Worm (Caenorhabditis elegans) whole organism, young adult: ENCODE results near the gene vit-5.

Source experiments
- B0035.1 ChIP-seq: sonication (generic microtip); optimal IDR thresholded peaks from 2 replicates; lab custom pipeline; 2016; ENCODE audit warnings: missing genetic modification characterization, mild to moderate bottlenecking, missing compliant biosample characterization, missing genotype, missing genetic modification reagents
- C17E4.6 ChIP-seq: fragments of 200-800 bp; sonication (Bioruptor generic); IDR thresholded peaks from 2 replicates; pipeline ENCODE4 v1.3.6; 2022; ENCODE audit warnings: missing genetic modification reagents, missing genetic modification characterization, missing compliant biosample characterization
- F10E7.11 ChIP-seq: sonication (generic microtip); optimal IDR thresholded peaks from 2 replicates; lab custom pipeline; 2017; ENCODE audit warnings: mild to moderate bottlenecking, missing genetic modification characterization, moderate library complexity, missing compliant biosample characterization
- F33H1.4 ChIP-seq: fragments of 200-800 bp; sonication (Bioruptor generic); IDR thresholded peaks from 2 replicates; pipeline ENCODE4 v1.3.6; 2022; ENCODE audit warnings: missing genetic modification reagents, missing genetic modification characterization, missing compliant biosample characterization
- F49E8.2 ChIP-seq: sonication (generic microtip); optimal IDR thresholded peaks from 3 replicates; lab custom pipeline; 2017; ENCODE audit warnings: missing genetic modification characterization, mild to moderate bottlenecking, missing compliant biosample characterization, antibody characterized with exemption, moderate library complexity; ENCODE audit not compliant: insufficient read depth
- F57A8.1 ChIP-seq: fragments of 200-800 bp; sonication (Bioruptor generic); optimal IDR thresholded peaks from 2 replicates; lab custom pipeline; 2018; ENCODE audit warnings: mild to moderate bottlenecking, missing genetic modification characterization, moderate library complexity, missing compliant biosample characterization
- K12H6.12 ChIP-seq: fragments of 200-800 bp; sonication (Bioruptor generic); optimal IDR thresholded peaks from 2 replicates; lab custom pipeline; 2018; ENCODE audit warnings: mild to moderate bottlenecking, missing genetic modification characterization, missing compliant biosample characterization
- T07F8.4 ChIP-seq: sonication (generic microtip); optimal IDR thresholded peaks from 2 replicates; lab custom pipeline; 2016; ENCODE audit warnings: mild to moderate bottlenecking, missing genetic modification characterization, moderate library complexity, missing compliant biosample characterization
- Y67H2A.10 ChIP-seq: fragments of 200-800 bp; sonication (Bioruptor generic); conservative IDR thresholded peaks from 2 replicates; pipeline ENCODE4 v1.3.6; 2022; ENCODE audit warnings: missing genetic modification reagents, missing genetic modification characterization, missing compliant biosample characterization
- Y95B8A.8 ChIP-seq: fragments of 200-800 bp; sonication (Bioruptor generic); IDR thresholded peaks from 2 replicates; pipeline ENCODE4 v1.3.6; 2022; ENCODE audit warnings: missing genetic modification reagents, missing genetic modification characterization, missing compliant biosample characterization
- ama-1 ChIP-seq, 3 experiments: fragments of 150-350 bp in 1 of 3; sonication (generic microtip) in 2 of 3; optimal IDR thresholded peaks; 2 replicates each; lab custom pipeline; 2014 to 2018; ENCODE audit warnings: missing biosample characterization in 2 of 3, missing genetic modification characterization in 2 of 3, missing genetic modification reagents in 2 of 3
- aptf-3 ChIP-seq: fragments of 200-800 bp; sonication (Bioruptor generic); IDR thresholded peaks from 2 replicates; pipeline ENCODE4 v1.3.6; 2022; ENCODE audit warnings: missing genetic modification characterization, missing compliant biosample characterization
- athp-1 ChIP-seq: sonication (generic microtip); optimal IDR thresholded peaks from 2 replicates; lab custom pipeline; 2017; ENCODE audit warnings: mild to moderate bottlenecking, missing genetic modification characterization, missing compliant biosample characterization
- attf-3 ChIP-seq: fragments of 200-800 bp; sonication (Bioruptor generic); conservative IDR thresholded peaks from 2 replicates; pipeline ENCODE4 v1.3.6; 2022; ENCODE audit warnings: missing genetic modification reagents, missing genetic modification characterization, missing compliant biosample characterization
- cebp-1 ChIP-seq, 2 experiments: fragments of 200-800 bp in 1 of 2; sonication (Bioruptor generic) in 1 of 2; sonication (generic microtip) in 1 of 2; IDR thresholded peaks in 1 of 2; optimal IDR thresholded peaks in 1 of 2; 2 replicates each; pipeline versions ENCODE4 v1.3.6 to Lab custom; 2017 to 2022; ENCODE audit warnings: missing compliant biosample characterization in 2 of 2, missing genetic modification characterization in 2 of 2, mild to moderate bottlenecking in 1 of 2, missing genetic modification reagents in 1 of 2, moderate library complexity in 1 of 2
- ceh-100 ChIP-seq: fragments of 200-800 bp; sonication (Bioruptor generic); IDR thresholded peaks from 2 replicates; pipeline ENCODE4 v1.3.6; 2022; ENCODE audit warnings: missing genetic modification reagents, missing genetic modification characterization, missing compliant biosample characterization
- ceh-79 ChIP-seq: sonication (generic microtip); optimal IDR thresholded peaks from 2 replicates; lab custom pipeline; 2017; ENCODE audit warnings: mild to moderate bottlenecking, missing genetic modification characterization, missing compliant biosample characterization
- chd-7 ChIP-seq: sonication (generic microtip); optimal IDR thresholded peaks from 2 replicates; lab custom pipeline; 2016; ENCODE audit warnings: mild to moderate bottlenecking, missing genetic modification characterization, moderate library complexity, missing compliant biosample characterization
- egl-18 ChIP-seq: fragments of 200-800 bp; sonication (Bioruptor generic); IDR thresholded peaks from 2 replicates; pipeline ENCODE4 v1.3.6; 2022; ENCODE audit warnings: missing genetic modification reagents, missing genetic modification characterization, missing compliant biosample characterization
- egl-44 ChIP-seq: fragments of 200-800 bp; sonication (Bioruptor generic); IDR thresholded peaks from 2 replicates; pipeline ENCODE4 v1.3.6; 2022; ENCODE audit warnings: missing genetic modification reagents, missing genetic modification characterization, missing compliant biosample characterization
- egrh-3 ChIP-seq: fragments of 200-800 bp; sonication (Bioruptor generic); IDR thresholded peaks from 2 replicates; pipeline ENCODE4 v1.3.6; 2022; ENCODE audit warnings: missing genetic modification reagents, missing genetic modification characterization, missing compliant biosample characterization
- him-1 ChIP-seq: sonication (generic microtip); optimal IDR thresholded peaks from 2 replicates; lab custom pipeline; 2016; ENCODE audit warnings: missing genotype, missing genetic modification reagents, missing genetic modification characterization, missing compliant biosample characterization
- let-607 ChIP-seq, 2 experiments: fragments of 200-800 bp in 1 of 2; sonication (Bioruptor generic) in 1 of 2; sonication (generic microtip) in 1 of 2; optimal IDR thresholded peaks; 2 replicates each; lab custom pipeline; 2016 to 2018; ENCODE audit warnings: mild to moderate bottlenecking in 2 of 2, missing compliant biosample characterization in 2 of 2, missing genetic modification characterization in 2 of 2, moderate library complexity in 2 of 2, missing genotype in 1 of 2
- lsl-1 ChIP-seq: fragments of 200-800 bp; sonication (Bioruptor generic); optimal IDR thresholded peaks from 2 replicates; lab custom pipeline; 2018; ENCODE audit warnings: mild to moderate bottlenecking, missing genetic modification characterization, moderate library complexity, missing compliant biosample characterization
- lsy-27 ChIP-seq: sonication (generic microtip); optimal IDR thresholded peaks from 2 replicates; lab custom pipeline; 2017; ENCODE audit warnings: missing genetic modification characterization, mild to moderate bottlenecking, missing compliant biosample characterization, antibody characterized with exemption, missing genotype, borderline replicate concordance; ENCODE audit not compliant: insufficient read depth
- madf-6 ChIP-seq: fragments of 200-800 bp; sonication (Bioruptor generic); IDR thresholded peaks from 2 replicates; pipeline ENCODE4 v1.3.6; 2022; ENCODE audit warnings: missing genetic modification reagents, missing genetic modification characterization, missing compliant biosample characterization
- mcd-1 ChIP-seq: fragments of 200-800 bp; sonication (Bioruptor generic); IDR thresholded peaks from 2 replicates; pipeline ENCODE4 v1.3.6; 2022; ENCODE audit warnings: missing genetic modification reagents, missing genetic modification characterization, missing compliant biosample characterization
- mes-4 ChIP-seq: sonication (generic microtip); optimal IDR thresholded peaks from 2 replicates; lab custom pipeline; 2016; ENCODE audit warnings: missing genotype, missing genetic modification characterization, missing compliant biosample characterization
- nhr-179 ChIP-seq: sonication (generic microtip); optimal IDR thresholded peaks from 2 replicates; lab custom pipeline; 2016; ENCODE audit warnings: mild to moderate bottlenecking, missing genetic modification characterization, missing compliant biosample characterization
- rec-8 ChIP-seq, 2 experiments: sonication (generic microtip); optimal IDR thresholded peaks; 2 replicates each; lab custom pipeline; 2016; ENCODE audit warnings: mild to moderate bottlenecking in 2 of 2, missing genetic modification characterization in 2 of 2, missing genetic modification reagents in 2 of 2, missing genotype in 2 of 2, missing biosample characterization in 1 of 2, missing compliant biosample characterization in 1 of 2, moderate library complexity in 1 of 2
- repo-1 ChIP-seq: sonication (generic microtip); optimal IDR thresholded peaks from 2 replicates; lab custom pipeline; 2017; ENCODE audit warnings: mild to moderate bottlenecking, missing genetic modification characterization, missing compliant biosample characterization
- snpc-1.1 ChIP-seq: sonication (generic microtip); optimal IDR thresholded peaks from 2 replicates; lab custom pipeline; 2017; ENCODE audit warnings: missing genetic modification characterization, mild to moderate bottlenecking, missing compliant biosample characterization, antibody characterized with exemption, moderate library complexity, missing genotype, missing genetic modification reagents; ENCODE audit not compliant: insufficient read depth
- snpc-4 ChIP-seq, 5 experiments: fragments of 150-350 bp in 1 of 5; sonication (generic microtip) in 4 of 5; optimal IDR thresholded peaks; 2 replicates each; lab custom pipeline; 2014 to 2018; ENCODE audit warnings: missing genetic modification characterization in 5 of 5, missing biosample characterization in 3 of 5, antibody characterized with exemption in 2 of 5, mild to moderate bottlenecking in 2 of 5, missing compliant biosample characterization in 2 of 5, missing genotype in 2 of 5, moderate library complexity in 2 of 5, missing genetic modification reagents in 1 of 5
- tbp1 ChIP-seq: fragments of 200-800 bp; sonication (Bioruptor generic); optimal IDR thresholded peaks from 2 replicates; lab custom pipeline; 2018; ENCODE audit warnings: mild to moderate bottlenecking, missing genetic modification characterization, missing compliant biosample characterization
- tbx-9 ChIP-seq: sonication (generic microtip); optimal IDR thresholded peaks from 2 replicates; lab custom pipeline; 2016; ENCODE audit warnings: borderline replicate concordance, missing genetic modification characterization, inconsistent platforms, missing compliant biosample characterization
- unc-130 ChIP-seq: sonication (generic microtip); optimal IDR thresholded peaks from 2 replicates; lab custom pipeline; 2016; ENCODE audit warnings: missing genetic modification reagents, missing genetic modification characterization, missing compliant biosample characterization
- xnd-1 ChIP-seq: sonication (generic microtip); optimal IDR thresholded peaks from 2 replicates; lab custom pipeline; 2016; ENCODE audit warnings: missing genotype, missing genetic modification reagents, missing genetic modification characterization, missing compliant biosample characterization
- zim-3 ChIP-seq: sonication (generic microtip); optimal IDR thresholded peaks from 2 replicates; lab custom pipeline; 2017; ENCODE audit warnings: mild to moderate bottlenecking, missing genetic modification characterization, moderate library complexity, missing compliant biosample characterization
- ztf-25 ChIP-seq: fragments of 200-800 bp; sonication (Bioruptor generic); IDR thresholded peaks from 2 replicates; pipeline ENCODE4 v1.3.6; 2022; ENCODE audit warnings: missing genetic modification reagents, missing genetic modification characterization, missing compliant biosample characterization
- ztf-3 ChIP-seq: fragments of 200-800 bp; sonication (Bioruptor generic); optimal IDR thresholded peaks from 2 replicates; lab custom pipeline; 2018; ENCODE audit warnings: mild to moderate bottlenecking, missing genetic modification characterization, missing compliant biosample characterization

Gene vit-5

ce11 chrX:3424516-3424915 lies 21.2 kb downstream of the vit-5 start, which contains the start of gene ZK813.6:
ZK813.6 (plus strand) TSS chrX:3424816.
- TF ChIP-seq nhr-179: no peak
- TF ChIP-seq let-607 (tag; optimal IDR thresholded peaks at IDR 0.05; lab: Kevin White, UChicago): no peak
- no peak for TF ChIP-seq egl-18 (GFP tag; lab: Robert Waterston, UW)
- TF ChIP-seq F33H1.4 (GFP tag; lab: Robert Waterston, UW): no peak
- no peak for TF ChIP-seq unc-130
- TF ChIP-seq F57A8.1 (GFP tag; lab: Kevin White, UChicago): no peak
- TF ChIP-seq him-1 (tag; lab: Kevin White, UChicago): no peak
- TF ChIP-seq mes-4 (tag; lab: Kevin White, UChicago): no peak
- TF ChIP-seq tbp1: no peak
- TF ChIP-seq egl-44: no peak
- no peak for TF ChIP-seq egrh-3 (GFP tag; lab: Robert Waterston, UW)
- TF ChIP-seq lsl-1: no peak
- no peak for TF ChIP-seq repo-1 (tag; lab: Kevin White, UChicago)
- no peak for TF ChIP-seq xnd-1 (tag; lab: Kevin White, UChicago)
- no peak for TF ChIP-seq B0035.1 (tag; lab: Kevin White, UChicago)
- no peak for TF ChIP-seq cebp-1 (GFP tag; IDR thresholded peaks at IDR 0.05; lab: Robert Waterston, UW)
- no peak for TF ChIP-seq cebp-1 (tag; optimal IDR thresholded peaks at IDR 0.05; lab: Kevin White, UChicago)
- TF ChIP-seq ceh-79 (tag; lab: Kevin White, UChicago): no peak
- TF ChIP-seq F49E8.2 (tag; lab: Kevin White, UChicago): no peak
- no peak for TF ChIP-seq ama-1 (optimal IDR thresholded peaks at IDR 0.05; lab: Kevin White, UChicago)
- TF ChIP-seq ama-1 (GFP tag; optimal IDR thresholded peaks at IDR 0.05; lab: Kevin White, UChicago): no peak

DNA sequence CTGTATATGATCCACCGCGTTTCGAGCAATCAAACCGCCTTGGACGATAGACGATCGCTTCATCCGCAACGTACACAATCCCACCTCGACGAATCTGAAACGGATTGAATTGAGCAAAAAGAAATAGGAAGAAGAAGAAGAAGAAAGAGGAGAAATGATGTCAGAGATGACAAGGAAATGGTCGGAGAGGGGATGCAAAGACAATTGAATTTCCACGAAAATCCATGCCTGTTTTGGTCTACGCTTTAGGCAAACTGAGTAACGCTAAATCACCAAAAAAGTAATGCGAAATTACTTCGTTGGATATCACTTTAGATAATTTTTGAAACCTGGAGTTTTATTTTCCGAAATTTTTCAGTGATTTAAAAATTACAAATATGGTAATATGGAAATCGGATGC lies 25.9 kb downstream of the vit-5 start:
- TF ChIP-seq attf-3 (GFP tag; lab: Robert Waterston, UW): no peak
- TF ChIP-seq aptf-3 (GFP tag; lab: Robert Waterston, UW): no peak
- TF ChIP-seq K12H6.12 (tag; lab: Kevin White, UChicago): no peak
- TF ChIP-seq F10E7.11 (tag; lab: Kevin White, UChicago): no peak
- TF ChIP-seq Y95B8A.8 (GFP tag; lab: Robert Waterston, UW): no peak
- TF ChIP-seq snpc-1.1 (tag; lab: Kevin White, UChicago): no peak
- no peak for TF ChIP-seq zim-3 (tag; lab: Kevin White, UChicago)
- no peak for TF ChIP-seq repo-1 (tag; lab: Kevin White, UChicago)
- TF ChIP-seq T07F8.4 (tag; lab: Kevin White, UChicago): no peak
- TF ChIP-seq mcd-1 (GFP tag; lab: Robert Waterston, UW): no peak
- no peak for TF ChIP-seq lsy-27 (tag; lab: Kevin White, UChicago)
- TF ChIP-seq lsl-1: no peak
- TF ChIP-seq tbx-9 (tag; lab: Kevin White, UChicago): no peak
- no peak for TF ChIP-seq athp-1 (tag; lab: Kevin White, UChicago)

- TF ChIP-seq rec-8 (tag; optimal IDR thresholded peaks at IDR 0.05; lab: Kevin White, UChicago) (no peak), Y67H2A.10 (no peak), unc-130 (no peak), lsy-27 (tag; lab: Kevin White, UChicago) (no peak), ceh-100 (no peak), ztf-3 (GFP tag; lab: Kevin White, UChicago) (no peak), snpc-4 (GFP tag; optimal IDR thresholded peaks at IDR 0.05; lab: Kevin White, UChicago) (no peak), snpc-4 (tag; optimal IDR thresholded peaks at IDR 0.05; lab: Kevin White, UChicago) (no peak), C17E4.6 (GFP tag; lab: Robert Waterston, UW) (no peak), madf-6 (no peak), ztf-25 (GFP tag; lab: Robert Waterston, UW) (no peak), chd-7 (no peak)
Observed at ce11 chrX:3430020-3430419, 26.7 kb downstream of the vit-5 start, which contains the start of gene ZK813.4. ZK813.4 (minus strand) TSS chrX:3430120.
